Fruit fly (Drosophila melanogaster) whole organism, embryonic: ENCODE results near the gene Cog1.

Experiments
- Atf3 ChIP-seq: fragments of 200-800 bp; sonication (Bioruptor generic); optimal IDR thresholded peaks from 3 replicates; lab custom pipeline; 2016; ENCODE audit warnings: missing biosample characterization, missing genetic modification characterization
- CG11085 ChIP-seq: fragments of 200-800 bp; sonication (Bioruptor generic); IDR thresholded peaks from 2 replicates; pipeline ENCODE4 v1.3.6; 2022; ENCODE audit warnings: missing biosample characterization, missing genetic modification characterization
- CG11560 ChIP-seq: fragments of 200-800 bp; sonication (Bioruptor generic); IDR thresholded peaks from 3 replicates; pipeline ENCODE4 v1.3.6; 2022; ENCODE audit warnings: missing biosample characterization, missing genetic modification characterization
- CG14014 ChIP-seq: fragments of 200-800 bp; sonication (Bioruptor generic); IDR thresholded peaks from 2 replicates; pipeline ENCODE4 v1.3.6; 2022; ENCODE audit warnings: missing biosample characterization, missing genetic modification characterization
- CG14710 ChIP-seq: fragments of 200-800 bp; sonication (Bioruptor generic); optimal IDR thresholded peaks from 3 replicates; lab custom pipeline; 2019; ENCODE audit warnings: missing biosample characterization, mild to moderate bottlenecking, missing genetic modification characterization, moderate library complexity
- CG18599 ChIP-seq: fragments of 200-800 bp; sonication (Bioruptor generic); optimal IDR thresholded peaks from 3 replicates; lab custom pipeline; 2017; ENCODE audit warnings: missing biosample characterization, missing genetic modification characterization, mild to moderate bottlenecking, moderate library complexity, missing genetic modification reagents
- CG2120 ChIP-seq: fragments of 200-800 bp; sonication (Bioruptor generic); optimal IDR thresholded peaks from 3 replicates; lab custom pipeline; 2016; ENCODE audit warnings: missing biosample characterization, missing genetic modification characterization
- CG2129 ChIP-seq: fragments of 200-800 bp; sonication (Bioruptor generic); IDR thresholded peaks from 2 replicates; pipeline ENCODE4 v1.3.6; 2022; ENCODE audit warnings: missing biosample characterization, missing genetic modification characterization; ENCODE audit not compliant: partially characterized antibody
- CG3847 ChIP-seq: fragments of 200-800 bp; sonication (Bioruptor generic); IDR thresholded peaks from 2 replicates; pipeline ENCODE4 v1.3.6; 2022; ENCODE audit warnings: missing biosample characterization, missing genetic modification characterization
- CG4282 ChIP-seq: fragments of 200-800 bp; sonication (Bioruptor generic); optimal IDR thresholded peaks from 2 replicates; lab custom pipeline; 2016; ENCODE audit warnings: missing biosample characterization, missing genetic modification characterization
- CG7372 ChIP-seq: fragments of 200-800 bp; sonication (Bioruptor generic); IDR thresholded peaks from 2 replicates; pipeline ENCODE4 v1.3.6; 2022; ENCODE audit warnings: missing biosample characterization, missing genetic modification characterization
- CG7745 ChIP-seq: fragments of 200-800 bp; sonication (Bioruptor generic); optimal IDR thresholded peaks from 2 replicates; lab custom pipeline; 2018; ENCODE audit warnings: missing biosample characterization, mild to moderate bottlenecking, missing genetic modification characterization, moderate library complexity
- CG7987 ChIP-seq: fragments of 200-800 bp; sonication (Bioruptor generic); optimal IDR thresholded peaks from 2 replicates; lab custom pipeline; 2018; ENCODE audit warnings: missing biosample characterization, mild to moderate bottlenecking, missing genetic modification characterization, moderate library complexity
- CG8089 ChIP-seq: fragments of 200-800 bp; sonication (Bioruptor generic); optimal IDR thresholded peaks from 3 replicates; lab custom pipeline; 2016; ENCODE audit warnings: missing biosample characterization, missing genetic modification characterization
- CG8388 ChIP-seq: fragments of 200-800 bp; sonication (Bioruptor generic); optimal IDR thresholded peaks from 2 replicates; lab custom pipeline; 2019; ENCODE audit warnings: missing biosample characterization, mild to moderate bottlenecking, missing genetic modification characterization, moderate library complexity
- CG8944 ChIP-seq: fragments of 200-800 bp; sonication (Bioruptor generic); optimal IDR thresholded peaks from 3 replicates; lab custom pipeline; 2016; ENCODE audit warnings: missing biosample characterization, missing genetic modification characterization
- CG9876 ChIP-seq: fragments of 200-800 bp; sonication (Bioruptor generic); optimal IDR thresholded peaks from 2 replicates; lab custom pipeline; 2016; ENCODE audit warnings: missing biosample characterization, missing genetic modification characterization
- CrebB ChIP-seq: fragments of 200-800 bp; sonication (Bioruptor generic); optimal IDR thresholded peaks from 3 replicates; lab custom pipeline; 2018; ENCODE audit warnings: missing biosample characterization, mild to moderate bottlenecking, missing genetic modification characterization
- Doc3 ChIP-seq: fragments of 200-800 bp; sonication (Bioruptor generic); IDR thresholded peaks from 3 replicates; pipeline ENCODE4 v1.3.6; 2022; ENCODE audit warnings: missing biosample characterization, missing genetic modification characterization; ENCODE audit not compliant: partially characterized antibody
- Dp ChIP-seq: fragments of 200-800 bp; sonication (Bioruptor generic); optimal IDR thresholded peaks from 2 replicates; lab custom pipeline; 2018; ENCODE audit warnings: missing biosample characterization, mild to moderate bottlenecking, missing genetic modification characterization, moderate library complexity
- Hmx ChIP-seq: fragments of 200-800 bp; sonication (Bioruptor generic); optimal IDR thresholded peaks from 2 replicates; lab custom pipeline; 2016; ENCODE audit warnings: missing biosample characterization, missing genetic modification characterization
- MESR4 ChIP-seq: fragments of 200-800 bp; sonication (Bioruptor generic); optimal IDR thresholded peaks from 2 replicates; lab custom pipeline; 2018; ENCODE audit warnings: missing biosample characterization, mild to moderate bottlenecking, missing genetic modification characterization, moderate library complexity
- Myb ChIP-seq: fragments of 200-800 bp; sonication (Bioruptor generic); optimal IDR thresholded peaks from 2 replicates; lab custom pipeline; 2016; ENCODE audit warnings: missing biosample characterization, missing genetic modification characterization
- Rx ChIP-seq: fragments of 200-800 bp; sonication (Bioruptor generic); IDR thresholded peaks from 2 replicates; pipeline ENCODE4 v1.3.6; 2022; ENCODE audit warnings: missing biosample characterization, missing genetic modification characterization
- Sox100B ChIP-seq: fragments of 200-800 bp; sonication (Bioruptor generic); optimal IDR thresholded peaks from 3 replicates; lab custom pipeline; 2018; ENCODE audit warnings: missing biosample characterization, mild to moderate bottlenecking, missing genetic modification characterization
- abd-A ChIP-seq: fragments of 200-800 bp; sonication (Bioruptor generic); optimal IDR thresholded peaks from 3 replicates; lab custom pipeline; 2019; ENCODE audit warnings: missing biosample characterization, mild to moderate bottlenecking, missing genetic modification characterization, moderate library complexity
- ac ChIP-seq: fragments of 200-800 bp; sonication (Bioruptor generic); optimal IDR thresholded peaks from 3 replicates; lab custom pipeline; 2017; ENCODE audit warnings: missing biosample characterization, mild to moderate bottlenecking, missing genetic modification characterization
- aop ChIP-seq: fragments of 200-800 bp; sonication (Bioruptor generic); IDR thresholded peaks from 2 replicates; pipeline ENCODE4 v1.3.6; 2022; ENCODE audit warnings: missing biosample characterization, missing genetic modification characterization
- ato ChIP-seq: fragments of 200-800 bp; sonication (Bioruptor generic); IDR thresholded peaks from 2 replicates; pipeline ENCODE4 v1.3.6; 2022; ENCODE audit warnings: missing biosample characterization, missing genetic modification characterization; ENCODE audit not compliant: partially characterized antibody
- btn ChIP-seq: fragments of 200-800 bp; sonication (Bioruptor generic); optimal IDR thresholded peaks from 2 replicates; lab custom pipeline; 2016; ENCODE audit warnings: missing biosample characterization, missing genetic modification characterization
- cato ChIP-seq: fragments of 200-800 bp; sonication (Bioruptor generic); optimal IDR thresholded peaks from 2 replicates; lab custom pipeline; 2016; ENCODE audit warnings: missing biosample characterization, missing genetic modification characterization, borderline replicate concordance
- crc ChIP-seq: fragments of 200-800 bp; sonication (Bioruptor generic); optimal IDR thresholded peaks from 2 replicates; lab custom pipeline; 2016; ENCODE audit warnings: missing biosample characterization, missing genetic modification characterization
- dan ChIP-seq: fragments of 200-800 bp; sonication (Bioruptor generic); IDR thresholded peaks from 2 replicates; pipeline ENCODE4 v1.3.6; 2022; ENCODE audit warnings: missing biosample characterization, missing genetic modification characterization
- dysf ChIP-seq: fragments of 200-800 bp; sonication (Bioruptor generic); IDR thresholded peaks from 3 replicates; pipeline ENCODE4 v1.3.6; 2022; ENCODE audit warnings: missing biosample characterization, missing genetic modification characterization
- esg ChIP-seq: fragments of 200-800 bp; sonication (Bioruptor generic); conservative IDR thresholded peaks from 2 replicates; pipeline ENCODE4 v1.3.6; 2022; ENCODE audit warnings: missing biosample characterization, missing genetic modification characterization
- fd96Cb ChIP-seq: fragments of 200-800 bp; sonication (Bioruptor generic); optimal IDR thresholded peaks from 2 replicates; lab custom pipeline; 2018; ENCODE audit warnings: missing biosample characterization, mild to moderate bottlenecking, missing genetic modification characterization, moderate library complexity
- gce ChIP-seq: fragments of 200-800 bp; sonication (Bioruptor generic); IDR thresholded peaks from 3 replicates; pipeline ENCODE4 v1.3.6; 2022; ENCODE audit warnings: missing biosample characterization, missing genetic modification characterization
- gem ChIP-seq: fragments of 200-800 bp; sonication (Bioruptor generic); optimal IDR thresholded peaks from 2 replicates; lab custom pipeline; 2019; ENCODE audit warnings: missing biosample characterization, mild to moderate bottlenecking, missing genetic modification characterization, moderate library complexity
- jigr1 ChIP-seq: fragments of 200-800 bp; sonication (Bioruptor generic); IDR thresholded peaks from 3 replicates; pipeline ENCODE4 v1.3.6; 2022; ENCODE audit warnings: missing biosample characterization, missing genetic modification characterization
- lilli ChIP-seq: fragments of 200-800 bp; sonication (Bioruptor generic); optimal IDR thresholded peaks from 3 replicates; lab custom pipeline; 2016; ENCODE audit warnings: missing biosample characterization, missing genetic modification characterization
- mld ChIP-seq: fragments of 200-800 bp; sonication (Bioruptor generic); IDR thresholded peaks from 3 replicates; pipeline ENCODE4 v1.3.6; 2022; ENCODE audit warnings: missing biosample characterization, missing genetic modification characterization; ENCODE audit not compliant: partially characterized antibody
- nom ChIP-seq: fragments of 200-800 bp; sonication (Bioruptor generic); optimal IDR thresholded peaks from 2 replicates; lab custom pipeline; 2017; ENCODE audit warnings: missing biosample characterization, missing genetic modification characterization, mild to moderate bottlenecking, moderate library complexity, missing genetic modification reagents
- org-1 ChIP-seq: fragments of 200-800 bp; sonication (Bioruptor generic); optimal IDR thresholded peaks from 2 replicates; lab custom pipeline; 2017; ENCODE audit warnings: missing biosample characterization, missing genetic modification characterization
- peb ChIP-seq: fragments of 200-800 bp; sonication (Bioruptor generic); IDR thresholded peaks from 2 replicates; pipeline ENCODE4 v1.3.6; 2022; ENCODE audit warnings: missing biosample characterization, missing genetic modification characterization
- run ChIP-seq: fragments of 200-800 bp; sonication (Bioruptor generic); optimal IDR thresholded peaks from 3 replicates; lab custom pipeline; 2018; ENCODE audit warnings: missing biosample characterization, mild to moderate bottlenecking, missing genetic modification characterization
- toy ChIP-seq: fragments of 200-800 bp; sonication (Bioruptor generic); IDR thresholded peaks from 2 replicates; pipeline ENCODE4 v1.3.6; 2022; ENCODE audit warnings: missing biosample characterization, missing genetic modification characterization
- trh ChIP-seq: fragments of 200-800 bp; sonication (Bioruptor generic); optimal IDR thresholded peaks from 2 replicates; lab custom pipeline; 2016; ENCODE audit warnings: missing biosample characterization, missing genetic modification characterization
- unpg ChIP-seq: fragments of 200-800 bp; sonication (Bioruptor generic); optimal IDR thresholded peaks from 3 replicates; lab custom pipeline; 2018; ENCODE audit warnings: missing biosample characterization, mild to moderate bottlenecking, missing genetic modification characterization, moderate library complexity
- wdn ChIP-seq: fragments of 200-800 bp; sonication (Bioruptor generic); IDR thresholded peaks from 2 replicates; pipeline ENCODE4 v1.3.6; 2022; ENCODE audit warnings: missing biosample characterization, missing genetic modification characterization
- zfh1 ChIP-seq: fragments of 200-800 bp; sonication (Bioruptor generic); IDR thresholded peaks from 3 replicates; pipeline ENCODE4 v1.3.6; 2022; ENCODE audit warnings: missing biosample characterization, missing genetic modification characterization

Cog1 gene

DNA sequence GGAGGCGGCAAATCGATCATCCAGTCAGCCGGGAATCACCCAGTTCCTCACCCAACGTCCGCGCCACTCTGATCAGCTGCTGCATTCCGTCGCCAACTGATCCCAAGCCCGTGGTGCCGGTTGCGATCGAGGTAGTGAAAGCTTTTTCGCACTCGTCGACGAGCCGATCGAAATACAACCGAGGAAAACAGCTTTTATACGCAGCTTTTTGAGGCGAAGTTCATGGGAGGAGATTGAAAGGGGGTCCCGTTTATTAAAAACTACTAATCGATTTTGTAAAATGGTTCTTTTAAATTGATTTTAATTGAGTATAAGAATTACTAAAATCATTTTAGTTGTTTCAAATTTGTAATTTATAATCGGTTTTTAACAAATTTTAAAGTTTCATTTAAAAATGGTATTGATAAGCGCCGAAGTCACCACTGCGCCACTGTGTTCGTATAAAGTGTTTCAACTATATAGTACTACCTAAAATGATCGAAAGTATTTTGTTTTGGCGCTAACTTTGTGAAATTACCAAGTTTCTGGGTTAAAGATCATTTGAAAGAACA is 2.0 kb upstream of the Cog1 start, which contains the start of gene CG4860 (continued):
- TF ChIP-seq trh (GFP tag; lab: Kevin White, UChicago) (peak; percentile 36), run (tag; lab: Kevin White, UChicago) (peak; percentile 72), CG11560 (tag; lab: Robert Waterston, UW) (peak; percentile 66; the same call in 2 of the 3 replicates), Rx (GFP tag; lab: Robert Waterston, UW) (peak; percentile 73), gem (tag; lab: Kevin White, UChicago) (peak; percentile 95), Doc3 (GFP tag; lab: Robert Waterston, UW) (no peak), nom (GFP tag; lab: Kevin White, UChicago) (peak; percentile 49), toy (peak; percentile 26; the same call in 1 of the 2 replicates), CG8944 (GFP tag; lab: Kevin White, UChicago) (peak; percentile 84), Sox100B (GFP tag; lab: Kevin White, UChicago) (no peak), unpg (GFP tag; lab: Kevin White, UChicago) (peak; percentile 93), CG14710 (tag; lab: Kevin White, UChicago) (peak; percentile 61), peb (peak; percentile 36; the same call in 1 of the 2 replicates), dan (GFP tag; lab: Robert Waterston, UW) (no peak), cato (GFP tag; lab: Kevin White, UChicago) (peak; percentile 58), CrebB (tag; lab: Kevin White, UChicago) (peak; percentile 52), fd96Cb (tag; lab: Kevin White, UChicago) (peak; percentile 82), wdn (GFP tag; lab: Robert Waterston, UW) (peak; percentile 46; the same call in 1 of the 2 replicates), CG11085 (GFP tag; lab: Robert Waterston, UW) (peak; percentile 72), crc (GFP tag; lab: Kevin White, UChicago) (peak; percentile 75), dysf (GFP tag; lab: Robert Waterston, UW) (peak; percentile 90), CG8388 (peak; percentile 82), lilli (GFP tag; lab: Kevin White, UChicago) (peak; percentile 93), org-1 (GFP tag; lab: Kevin White, UChicago) (peak; percentile 80), CG8089 (peak; percentile 64), CG2120 (GFP tag; lab: Kevin White, UChicago) (peak; percentile 96), Dp (GFP tag; lab: Kevin White, UChicago) (no peak), abd-A (tag; lab: Kevin White, UChicago) (no peak), CG4282 (GFP tag; lab: Kevin White, UChicago) (peak; percentile 49), mld (GFP tag; lab: Robert Waterston, UW) (no peak), CG18599 (GFP tag; lab: Kevin White, UChicago) (peak; percentile 89), CG7372 (peak; percentile 87), btn (GFP tag; lab: Kevin White, UChicago) (peak; percentile 61), Atf3 (GFP tag; lab: Kevin White, UChicago) (peak; percentile 75), esg (GFP tag; lab: Robert Waterston, UW) (peak; percentile 79), zfh1 (GFP tag; lab: Robert Waterston, UW) (peak; percentile 78; the same call in 2 of the 3 replicates), gce (GFP tag; lab: Robert Waterston, UW) (peak; percentile 80), MESR4 (GFP tag; lab: Kevin White, UChicago) (peak; percentile 19), ac (GFP tag; lab: Kevin White, UChicago) (no peak), CG2129 (GFP tag; lab: Robert Waterston, UW) (no peak), CG3847 (GFP tag; lab: Robert Waterston, UW) (peak; percentile 88), jigr1 (GFP tag; lab: Robert Waterston, UW) (peak; percentile 54; the same call in 1 of the 3 replicates), ato (GFP tag; lab: Robert Waterston, UW) (no peak), Myb (GFP tag; lab: Kevin White, UChicago) (peak; percentile 60), CG9876 (GFP tag; lab: Kevin White, UChicago) (peak; percentile 60), CG14014 (GFP tag; lab: Robert Waterston, UW) (peak; percentile 91), aop (GFP tag; lab: Robert Waterston, UW) (0 out of 2 replicates have a peak, but pooled peaks have one; percentile 56), CG7987 (GFP tag; lab: Kevin White, UChicago) (peak; percentile 62), CG7745 (tag; lab: Kevin White, UChicago) (no peak), Hmx (peak; percentile 80)
